Fruit fly (Drosophila melanogaster): ENCODE data around the gene chinmo.

chinmo gene

dm6 chr2L:1643252-1643864 lies 7.7 kb upstream of the chinmo start (continued):
- peak; percentile 78 for TF ChIP-seq CG15073 (GFP tag; optimal IDR thresholded peaks at IDR 0.05)
- peak; percentile 94 for TF ChIP-seq ttk (GFP tag; IDR thresholded peaks at IDR 0.05)
- peak; percentile 87 for TF ChIP-seq zen (tag; optimal IDR thresholded peaks at IDR 0.05)
- TF ChIP-seq dpn (GFP tag; optimal IDR thresholded peaks at IDR 0.05): peak; percentile 91 to 96
- peak; percentile 75; the same call in 2 of the 3 replicates for TF ChIP-seq CG6175 (GFP tag; IDR thresholded peaks at IDR 0.05)
- TF ChIP-seq Hey (tag; optimal IDR thresholded peaks at IDR 0.05): peak; percentile 85
- TF ChIP-seq Xbp1 (GFP tag; optimal IDR thresholded peaks at IDR 0.05): peak; percentile 96
- TF ChIP-seq chm (GFP tag; IDR thresholded peaks at IDR 0.05): peak; percentile 89
- TF ChIP-seq CG12155 (GFP tag; optimal IDR thresholded peaks at IDR 0.05): peak; percentile 94
- peak; percentile 93 for TF ChIP-seq CG10462 (GFP tag; optimal IDR thresholded peaks at IDR 0.05)
- peak; percentile 89 for TF ChIP-seq maf-S (GFP tag; optimal IDR thresholded peaks at IDR 0.05)
- TF ChIP-seq ro (GFP tag; IDR thresholded peaks at IDR 0.05): peak; percentile 92
- TF ChIP-seq CG15601 (tag; optimal IDR thresholded peaks at IDR 0.05): peak; percentile 95
- TF ChIP-seq Ssrp (tag; optimal IDR thresholded peaks at IDR 0.05): peak; percentile 96
- TF ChIP-seq CG2202 (tag; optimal IDR thresholded peaks at IDR 0.05): peak; percentile 82
- TF ChIP-seq trh (GFP tag; optimal IDR thresholded peaks at IDR 0.05): peak; percentile 90
- TF ChIP-seq tio (GFP tag; optimal IDR thresholded peaks at IDR 0.05): peak; percentile 93
- TF ChIP-seq abd-A (tag; optimal IDR thresholded peaks at IDR 0.05): peak; percentile 98
- peak; percentile 97 for TF ChIP-seq gcm (GFP tag; optimal IDR thresholded peaks at IDR 0.05)
- peak; percentile 89 for TF ChIP-seq peb (GFP tag; IDR thresholded peaks at IDR 0.05)
- TF ChIP-seq pnt (GFP tag; optimal IDR thresholded peaks at IDR 0.05): peak; percentile 88
- TF ChIP-seq scrt (GFP tag; optimal IDR thresholded peaks at IDR 0.05): peak; percentile 95
- TF ChIP-seq Dll (GFP tag; IDR thresholded peaks at IDR 0.05; ENCODE audit: partially characterized antibody): no peak
- peak; percentile 98 for TF ChIP-seq fd3F (GFP tag; optimal IDR thresholded peaks at IDR 0.05)
- peak; percentile 93 for TF ChIP-seq CG2889 (GFP tag; IDR thresholded peaks at IDR 0.05)
- peak; percentile 86 for TF ChIP-seq tup (GFP tag; optimal IDR thresholded peaks at IDR 0.05)
- TF ChIP-seq dm (GFP tag; optimal IDR thresholded peaks at IDR 0.05): peak; percentile 77
- peak; percentile 82 for TF ChIP-seq emc (GFP tag; optimal IDR thresholded peaks at IDR 0.05)
- peak; percentile 96 for TF ChIP-seq gsb (GFP tag; IDR thresholded peaks at IDR 0.05)
- peak; percentile 89 for TF ChIP-seq CG17912 (GFP tag; optimal IDR thresholded peaks at IDR 0.05)
- TF ChIP-seq CG9932 (GFP tag; IDR thresholded peaks at IDR 0.05): peak; percentile 97
- no peak for TF ChIP-seq D (optimal IDR thresholded peaks at IDR 0.05)
- peak; percentile 95 for TF ChIP-seq D (GFP tag; optimal IDR thresholded peaks at IDR 0.05)
- TF ChIP-seq oc (tag; optimal IDR thresholded peaks at IDR 0.05): peak; percentile 86
- TF ChIP-seq dimm (GFP tag; IDR thresholded peaks at IDR 0.05): peak; percentile 90
- TF ChIP-seq CG8089 (GFP tag; optimal IDR thresholded peaks at IDR 0.05): peak; percentile 75
- no peak for TF ChIP-seq CG16813 (GFP tag; IDR thresholded peaks at IDR 0.05; ENCODE audit: partially characterized antibody)
- no peak for TF ChIP-seq CG15479 (GFP tag; optimal IDR thresholded peaks at IDR 0.05)
- peak; percentile 94 for TF ChIP-seq Dip3 (GFP tag; optimal IDR thresholded peaks at IDR 0.05)
- TF ChIP-seq BEAF-32 (GFP tag; optimal IDR thresholded peaks at IDR 0.05): peak; percentile 20
- peak; percentile 84 for TF ChIP-seq CG30020 (tag; optimal IDR thresholded peaks at IDR 0.05)
- TF ChIP-seq lbe (GFP tag; optimal IDR thresholded peaks at IDR 0.05): no peak
- TF ChIP-seq toy (GFP tag; IDR thresholded peaks at IDR 0.05): peak; percentile 90
- TF ChIP-seq nau (GFP tag; optimal IDR thresholded peaks at IDR 0.05): peak; percentile 97
- peak; percentile 67 for TF ChIP-seq CG10959 (GFP tag; IDR thresholded peaks at IDR 0.05)
- no peak for TF ChIP-seq vnd (GFP tag; IDR thresholded peaks at IDR 0.05; ENCODE audit: partially characterized antibody)
- no peak; the same call in 2 of the 3 replicates for TF ChIP-seq CG34224 (GFP tag; IDR thresholded peaks at IDR 0.05; ENCODE audit: partially characterized antibody)
- TF ChIP-seq NfI (GFP tag; optimal IDR thresholded peaks at IDR 0.05): peak; percentile 98
- TF ChIP-seq CG11696 (GFP tag; IDR thresholded peaks at IDR 0.05): peak; percentile 98
- peak; percentile 73 for TF ChIP-seq CG1647 (GFP tag; optimal IDR thresholded peaks at IDR 0.05)
